Fruit fly (Drosophila melanogaster) whole organism, embryonic: ENCODE measurements around the gene GstO3.
A peak's percentile ranks its signal among the peaks of the same experiment; 100 is the strongest.

Experiments
- Ada2b ChIP-seq: fragments of 200-800 bp; sonication (Bioruptor generic); IDR thresholded peaks from 2 replicates; pipeline ENCODE4 v1.3.6; 2022; ENCODE audit warnings: missing biosample characterization, missing genetic modification characterization
- Asciz ChIP-seq: fragments of 200-800 bp; sonication (Bioruptor generic); optimal IDR thresholded peaks from 2 replicates; lab custom pipeline; 2017; ENCODE audit warnings: missing biosample characterization, mild to moderate bottlenecking, missing genetic modification characterization, missing genetic modification reagents
- CG10366 ChIP-seq: fragments of 200-800 bp; sonication (Bioruptor generic); IDR thresholded peaks from 2 replicates; pipeline ENCODE4 v1.3.6; 2022; ENCODE audit warnings: missing biosample characterization, missing genetic modification characterization
- CG10654 ChIP-seq: fragments of 200-800 bp; sonication (Bioruptor generic); optimal IDR thresholded peaks from 2 replicates; lab custom pipeline; 2016; ENCODE audit warnings: missing biosample characterization, missing genetic modification characterization
- CG10979 ChIP-seq: fragments of 200-800 bp; sonication (Bioruptor generic); optimal IDR thresholded peaks from 2 replicates; lab custom pipeline; 2018; ENCODE audit warnings: missing biosample characterization, mild to moderate bottlenecking, missing genetic modification characterization, moderate library complexity
- CG11085 ChIP-seq: fragments of 200-800 bp; sonication (Bioruptor generic); IDR thresholded peaks from 2 replicates; pipeline ENCODE4 v1.3.6; 2022; ENCODE audit warnings: missing biosample characterization, missing genetic modification characterization
- CG12391 ChIP-seq: fragments of 200-800 bp; sonication (Bioruptor generic); optimal IDR thresholded peaks from 3 replicates; lab custom pipeline; 2018; ENCODE audit warnings: missing biosample characterization, mild to moderate bottlenecking, missing genetic modification characterization, moderate library complexity
- CG15601 ChIP-seq: fragments of 200-800 bp; sonication (Bioruptor generic); optimal IDR thresholded peaks from 3 replicates; lab custom pipeline; 2019; ENCODE audit warnings: missing biosample characterization, mild to moderate bottlenecking, missing genetic modification characterization, moderate library complexity
- CG17385 ChIP-seq: fragments of 200-800 bp; sonication (Bioruptor generic); optimal IDR thresholded peaks from 3 replicates; lab custom pipeline; 2018; ENCODE audit warnings: missing biosample characterization, mild to moderate bottlenecking, missing genetic modification characterization
- CG2712 ChIP-seq: fragments of 200-800 bp; optimal IDR thresholded peaks from 3 replicates; lab custom pipeline; 2019; ENCODE audit warnings: missing biosample characterization, mild to moderate bottlenecking, missing genetic modification characterization, moderate library complexity
- CG4854 ChIP-seq: fragments of 200-800 bp; sonication (Bioruptor generic); optimal IDR thresholded peaks from 2 replicates; lab custom pipeline; 2016; ENCODE audit warnings: missing biosample characterization, missing genetic modification characterization, inconsistent platforms
- CG6272 ChIP-seq: fragments of 200-800 bp; sonication (Bioruptor generic); IDR thresholded peaks from 2 replicates; pipeline ENCODE4 v1.3.6; 2022; ENCODE audit warnings: missing biosample characterization, missing genetic modification characterization
- CG6683 ChIP-seq: fragments of 200-800 bp; sonication (Bioruptor generic); optimal IDR thresholded peaks from 2 replicates; lab custom pipeline; 2017; ENCODE audit warnings: missing biosample characterization, mild to moderate bottlenecking, missing genetic modification characterization, missing genetic modification reagents
- CG6791 ChIP-seq: fragments of 200-800 bp; sonication (Bioruptor generic); IDR thresholded peaks from 3 replicates; pipeline ENCODE4 v1.3.6; 2022; ENCODE audit warnings: missing biosample characterization, missing genetic modification characterization; ENCODE audit not compliant: partially characterized antibody
- CG7271 ChIP-seq: fragments of 200-800 bp; sonication (Bioruptor generic); optimal IDR thresholded peaks from 2 replicates; lab custom pipeline; 2018; ENCODE audit warnings: missing biosample characterization, mild to moderate bottlenecking, missing genetic modification characterization, moderate library complexity
- CG7786 ChIP-seq: fragments of 200-800 bp; sonication (Bioruptor generic); optimal IDR thresholded peaks from 2 replicates; lab custom pipeline; 2016; ENCODE audit warnings: missing biosample characterization, missing genetic modification characterization
- CG9817 ChIP-seq: fragments of 200-800 bp; sonication (Bioruptor generic); optimal IDR thresholded peaks from 2 replicates; lab custom pipeline; 2018; ENCODE audit warnings: missing biosample characterization, mild to moderate bottlenecking, missing genetic modification characterization, moderate library complexity
- D ChIP-seq, 2 experiments: fragments of 200-800 bp in 1 of 2; fragments of >200 bp in 1 of 2; sonication (Bioruptor generic) in 1 of 2; optimal IDR thresholded peaks; 2 replicates in 1 of 2; 3 replicates in 1 of 2; lab custom pipeline; 2017; ENCODE audit warnings: mild to moderate bottlenecking in 1 of 2, missing biosample characterization in 1 of 2, missing genetic modification characterization in 1 of 2, missing genetic modification reagents in 1 of 2
- D19A ChIP-seq: fragments of 200-800 bp; optimal IDR thresholded peaks from 3 replicates; lab custom pipeline; 2019; ENCODE audit warnings: missing biosample characterization, mild to moderate bottlenecking, missing genetic modification characterization, moderate library complexity
- Deaf1 ChIP-seq: fragments of 200-800 bp; optimal IDR thresholded peaks from 3 replicates; lab custom pipeline; 2019; ENCODE audit warnings: missing biosample characterization, mild to moderate bottlenecking, missing genetic modification characterization, moderate library complexity
- Dp ChIP-seq: fragments of 200-800 bp; sonication (Bioruptor generic); optimal IDR thresholded peaks from 2 replicates; lab custom pipeline; 2018; ENCODE audit warnings: missing biosample characterization, mild to moderate bottlenecking, missing genetic modification characterization, moderate library complexity
- Hr39 ChIP-seq: fragments of >200 bp; optimal IDR thresholded peaks from 2 replicates; lab custom pipeline; 2017
- Myb ChIP-seq: fragments of 200-800 bp; sonication (Bioruptor generic); optimal IDR thresholded peaks from 2 replicates; lab custom pipeline; 2016; ENCODE audit warnings: missing biosample characterization, missing genetic modification characterization
- NFAT ChIP-seq: fragments of 200-800 bp; sonication (Bioruptor generic); IDR thresholded peaks from 2 replicates; pipeline ENCODE4 v1.3.6; 2022; ENCODE audit warnings: missing biosample characterization, missing genetic modification characterization
- Sin3A ChIP-seq: fragments of >200 bp; optimal IDR thresholded peaks from 2 replicates; lab custom pipeline; 2018
- Six4 ChIP-seq: fragments of 200-800 bp; sonication (Bioruptor generic); optimal IDR thresholded peaks from 2 replicates; lab custom pipeline; 2016; ENCODE audit warnings: missing biosample characterization, missing genetic modification characterization
- Spps ChIP-seq: fragments of 200-800 bp; sonication (Bioruptor generic); optimal IDR thresholded peaks from 2 replicates; lab custom pipeline; 2018; ENCODE audit warnings: missing biosample characterization, mild to moderate bottlenecking, missing genetic modification characterization
- Xbp1 ChIP-seq: fragments of 200-800 bp; sonication (Bioruptor generic); optimal IDR thresholded peaks from 3 replicates; lab custom pipeline; 2016; ENCODE audit warnings: missing biosample characterization, mild to moderate bottlenecking, missing genetic modification characterization
- YL-1 ChIP-seq: fragments of 200-800 bp; sonication (Bioruptor generic); optimal IDR thresholded peaks from 3 replicates; lab custom pipeline; 2017; ENCODE audit warnings: missing biosample characterization, mild to moderate bottlenecking, missing genetic modification characterization
- ara ChIP-seq: fragments of 200-800 bp; sonication (Bioruptor generic); IDR thresholded peaks from 2 replicates; pipeline ENCODE4 v1.3.6; 2022; ENCODE audit warnings: missing biosample characterization, missing genetic modification characterization
- ash1 ChIP-seq: fragments of 200-800 bp; sonication (Bioruptor generic); optimal IDR thresholded peaks from 2 replicates; lab custom pipeline; 2018; ENCODE audit warnings: missing biosample characterization, mild to moderate bottlenecking, missing genetic modification characterization
- dm ChIP-seq: fragments of 200-800 bp; sonication (Bioruptor generic); optimal IDR thresholded peaks from 3 replicates; lab custom pipeline; 2016; ENCODE audit warnings: missing biosample characterization, missing genetic modification characterization
- fru ChIP-seq: fragments of >200 bp; optimal IDR thresholded peaks from 2 replicates; lab custom pipeline; 2017
- fu2 ChIP-seq: fragments of 200-800 bp; sonication (Bioruptor generic); optimal IDR thresholded peaks from 2 replicates; lab custom pipeline; 2016; ENCODE audit warnings: missing biosample characterization, missing genetic modification characterization
- gcm2 ChIP-seq: fragments of 200-800 bp; sonication (Bioruptor generic); optimal IDR thresholded peaks from 2 replicates; lab custom pipeline; 2016; ENCODE audit warnings: missing biosample characterization, missing genetic modification characterization
- gro ChIP-seq: fragments of 200-800 bp; sonication (Bioruptor generic); optimal IDR thresholded peaks from 2 replicates; lab custom pipeline; 2016; ENCODE audit warnings: missing biosample characterization, missing genetic modification characterization
- hbn ChIP-seq: fragments of 200-800 bp; sonication (Bioruptor generic); IDR thresholded peaks from 2 replicates; pipeline ENCODE4 v1.3.6; 2022; ENCODE audit warnings: missing biosample characterization, missing genetic modification characterization; ENCODE audit not compliant: partially characterized antibody
- hth ChIP-seq: fragments of >200 bp; optimal IDR thresholded peaks from 2 replicates; lab custom pipeline; 2017; ENCODE audit warnings: inconsistent platforms
- ind ChIP-seq: fragments of 200-800 bp; sonication (Bioruptor generic); optimal IDR thresholded peaks from 3 replicates; lab custom pipeline; 2016; ENCODE audit warnings: missing biosample characterization, missing genetic modification characterization
- jigr1 ChIP-seq: fragments of 200-800 bp; sonication (Bioruptor generic); IDR thresholded peaks from 3 replicates; pipeline ENCODE4 v1.3.6; 2022; ENCODE audit warnings: missing biosample characterization, missing genetic modification characterization
- mam ChIP-seq: fragments of 200-800 bp; sonication (Bioruptor generic); optimal IDR thresholded peaks from 3 replicates; lab custom pipeline; 2016; ENCODE audit warnings: missing biosample characterization, missing genetic modification characterization
- pfk ChIP-seq: fragments of 200-800 bp; sonication (Bioruptor generic); optimal IDR thresholded peaks from 2 replicates; lab custom pipeline; 2018; ENCODE audit warnings: missing biosample characterization, mild to moderate bottlenecking, missing genetic modification characterization, moderate library complexity
- pita ChIP-seq: fragments of 200-800 bp; sonication (Bioruptor generic); optimal IDR thresholded peaks from 2 replicates; lab custom pipeline; 2017; ENCODE audit warnings: missing biosample characterization, mild to moderate bottlenecking, missing genetic modification characterization
- repo ChIP-seq: fragments of 200-800 bp; sonication (Bioruptor generic); optimal IDR thresholded peaks from 2 replicates; lab custom pipeline; 2016; ENCODE audit warnings: missing biosample characterization, missing genetic modification characterization
- sc ChIP-seq, 3 experiments: fragments of >200 bp in 2 of 3; fragments of 200-800 bp in 1 of 3; sonication (Bioruptor generic) in 1 of 3; optimal IDR thresholded peaks; 2 replicates in 2 of 3; 3 replicates in 1 of 3; lab custom pipeline; 2017; ENCODE audit warnings: mild to moderate bottlenecking in 1 of 3, missing biosample characterization in 1 of 3, missing genetic modification characterization in 1 of 3, missing genetic modification reagents in 1 of 3
- sens ChIP-seq: fragments of 200-800 bp; sonication (Bioruptor generic); peaks from one replicate; lab custom pipeline; 2016; ENCODE audit warnings: missing biosample characterization, missing genetic modification characterization
- sna ChIP-seq: fragments of 200-800 bp; sonication (Bioruptor generic); IDR thresholded peaks from 2 replicates; pipeline ENCODE4 v1.3.6; 2022; ENCODE audit warnings: missing biosample characterization, missing genetic modification characterization; ENCODE audit not compliant: partially characterized antibody
- sqz ChIP-seq: fragments of 200-800 bp; sonication (Bioruptor generic); optimal IDR thresholded peaks from 3 replicates; lab custom pipeline; 2018; ENCODE audit warnings: missing biosample characterization, mild to moderate bottlenecking, missing genetic modification characterization
- stc ChIP-seq: fragments of 200-800 bp; sonication (Bioruptor generic); IDR thresholded peaks from 2 replicates; pipeline ENCODE4 v1.3.6; 2022; ENCODE audit warnings: missing biosample characterization, missing genetic modification characterization
- tll ChIP-seq, 2 experiments: fragments of 200-800 bp in 1 of 2; fragments of >200 bp in 1 of 2; sonication (Bioruptor generic) in 1 of 2; optimal IDR thresholded peaks; 2 replicates each; lab custom pipeline; 2017 to 2019; ENCODE audit warnings: missing biosample characterization in 2 of 2, missing genetic modification characterization in 2 of 2, mild to moderate bottlenecking in 1 of 2, moderate library complexity in 1 of 2
- wek ChIP-seq: fragments of 200-800 bp; sonication (Bioruptor generic); optimal IDR thresholded peaks from 3 replicates; lab custom pipeline; 2018; ENCODE audit warnings: missing biosample characterization, mild to moderate bottlenecking, missing genetic modification characterization, moderate library complexity
- zf30C ChIP-seq: fragments of 200-800 bp; sonication (Bioruptor generic); optimal IDR thresholded peaks from 3 replicates; lab custom pipeline; 2018; ENCODE audit warnings: missing biosample characterization, mild to moderate bottlenecking, missing genetic modification characterization

GstO3 gene

DNA sequence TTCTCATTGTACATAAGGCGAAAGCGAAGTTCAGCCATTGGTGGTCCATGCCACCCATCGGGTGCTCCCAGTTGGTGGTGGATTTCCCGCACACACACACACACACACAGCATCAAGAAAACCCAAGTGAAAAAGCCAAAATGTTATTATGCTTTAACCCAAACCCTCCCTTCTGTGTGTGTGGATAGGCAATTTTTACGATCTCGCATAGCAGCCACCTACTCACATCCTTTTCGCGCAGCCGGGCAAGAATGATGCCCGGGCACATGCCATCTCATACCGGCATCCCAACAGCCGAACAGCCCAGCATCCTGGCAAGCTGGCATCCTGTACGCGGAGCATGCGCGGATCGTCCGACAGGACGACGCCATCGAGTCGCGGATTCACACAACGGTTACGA, 38.3 kb downstream of the GstO3 start:
- TF ChIP-seq CG7271 (no peak), CG9817 (no peak), fu2 (GFP tag; lab: Kevin White, UChicago) (no peak), CG4854 (GFP tag; lab: Kevin White, UChicago) (no peak), CG11085 (GFP tag; lab: Robert Waterston, UW) (no peak), Spps (no peak), CG10366 (GFP tag; lab: Robert Waterston, UW) (no peak), hth (lab: Kevin White, UChicago) (no peak), fru (lab: Kevin White, UChicago) (no peak), Dp (GFP tag; lab: Kevin White, UChicago) (no peak), CG17385 (no peak), Xbp1 (GFP tag; lab: Kevin White, UChicago) (no peak), hbn (GFP tag; lab: Robert Waterston, UW) (no peak), gro (no peak), ind (GFP tag; lab: Kevin White, UChicago) (no peak), NFAT (GFP tag; lab: Robert Waterston, UW) (no peak), Hr39 (no peak), tll (GFP tag; optimal IDR thresholded peaks at IDR 0.05; lab: Kevin White, UChicago) (peak in 1 of 2 experiments; percentile 28), wek (GFP tag; lab: Kevin White, UChicago) (no peak), CG15601 (tag; lab: Kevin White, UChicago) (no peak), CG6683 (GFP tag; lab: Kevin White, UChicago) (no peak), dm (GFP tag; lab: Kevin White, UChicago) (no peak), pita (GFP tag; lab: Kevin White, UChicago) (no peak), D19A (no peak), ara (GFP tag; lab: Robert Waterston, UW) (no peak), repo (GFP tag; lab: Kevin White, UChicago) (no peak), sens (GFP tag; lab: Kevin White, UChicago) (peak; percentile 28), YL-1 (GFP tag; lab: Kevin White, UChicago) (no peak), zf30C (GFP tag; lab: Kevin White, UChicago) (no peak), CG7786 (GFP tag; lab: Kevin White, UChicago) (no peak), sc (optimal IDR thresholded peaks at IDR 0.05; lab: Kevin White, UChicago) (no peak), sc (GFP tag; optimal IDR thresholded peaks at IDR 0.05; lab: Kevin White, UChicago) (no peak), CG6791 (GFP tag; lab: Robert Waterston, UW) (no peak), Deaf1 (tag; lab: Kevin White, UChicago) (peak; percentile 24), sqz (no peak), Asciz (GFP tag; lab: Kevin White, UChicago) (no peak), Myb (GFP tag; lab: Kevin White, UChicago) (no peak), mam (GFP tag; lab: Kevin White, UChicago) (no peak), CG10654 (GFP tag; lab: Kevin White, UChicago) (no peak), D (optimal IDR thresholded peaks at IDR 0.05; lab: Kevin White, UChicago) (no peak), D (GFP tag; optimal IDR thresholded peaks at IDR 0.05; lab: Kevin White, UChicago) (no peak), pfk (GFP tag; lab: Kevin White, UChicago) (no peak), stc (GFP tag; lab: Robert Waterston, UW) (no peak), CG12391 (tag; lab: Kevin White, UChicago) (no peak), Sin3A (no peak), ash1 (no peak), Ada2b (GFP tag; lab: Robert Waterston, UW) (no peak), gcm2 (GFP tag; lab: Kevin White, UChicago) (no peak), Six4 (no peak), jigr1 (no peak), CG2712 (no peak), CG10979 (no peak), sna (GFP tag; lab: Robert Waterston, UW) (no peak), CG6272 (GFP tag; lab: Robert Waterston, UW) (no peak)
